Worm (Caenorhabditis elegans): Measurements from ENCODE around the gene skr-14.

Gene skr-14

ce11 chrV:4410643-4411042 is 10.7 kb downstream of the skr-14 start, which contains the start of gene Y47D7A.3:
TSS of gene Y47D7A.3 (plus strand) at chrV:4410943.
- TF ChIP-seq klf-2 (GFP tag; conservative IDR thresholded peaks at IDR 0.05), result no peak
- no peak for TF ChIP-seq flt-1 (GFP tag; IDR thresholded peaks at IDR 0.05)
- TF ChIP-seq T22C8.4 (GFP tag; IDR thresholded peaks at IDR 0.05), result no peak
- TF ChIP-seq cog-1 (tag; optimal IDR thresholded peaks at IDR 0.05), result no peak
- TF ChIP-seq med-1 (GFP tag; optimal IDR thresholded peaks at IDR 0.05; ENCODE audit: insufficient read depth), result no peak

- TF ChIP-seq T22C8.4 (GFP tag; IDR thresholded peaks at IDR 0.05), result no peak
- TF ChIP-seq ztf-23 (GFP tag; IDR thresholded peaks at IDR 0.05), result no peak
Observed at ce11 chrV:4407519-4407918, 13.9 kb downstream of the skr-14 start, which contains the start of gene nhr-118. TSS of gene nhr-118 (plus strand) at chrV:4407819.

- TF ChIP-seq ztf-29 (GFP tag; IDR thresholded peaks at IDR 0.05), result no peak
Observed at ce11 chrV:4401865-4402264, 19.5 kb downstream of the skr-14 start, which contains the start of gene F13A2.5. TSS of gene F13A2.5 (minus strand) at chrV:4401965.

ce11 chrV:4400118-4400517 is 21.3 kb downstream of the skr-14 start, which contains the start of gene F13A2.4:
TSS of gene F13A2.4 (minus strand) at chrV:4400218.
- TF ChIP-seq flt-1 (GFP tag; IDR thresholded peaks at IDR 0.05) (no peak), ztf-23 (GFP tag; IDR thresholded peaks at IDR 0.05) (no peak), tab-1 (GFP tag; IDR thresholded peaks at IDR 0.05) (no peak), T22C8.4 (GFP tag; IDR thresholded peaks at IDR 0.05) (no peak), ref-1 (GFP tag; conservative IDR thresholded peaks at IDR 0.05) (no peak), med-1 (GFP tag; optimal IDR thresholded peaks at IDR 0.05; ENCODE audit: insufficient read depth) (no peak), klf-2 (GFP tag; conservative IDR thresholded peaks at IDR 0.05) (no peak), cog-1 (tag; optimal IDR thresholded peaks at IDR 0.05) (no peak), ztf-29 (GFP tag; IDR thresholded peaks at IDR 0.05) (no peak)

ce11 chrV:4398884-4399283 is 22.5 kb downstream of the skr-14 start:
- TF ChIP-seq med-1 (GFP tag; optimal IDR thresholded peaks at IDR 0.05; ENCODE audit: insufficient read depth) (no peak), ztf-23 (GFP tag; IDR thresholded peaks at IDR 0.05) (no peak), ref-1 (GFP tag; conservative IDR thresholded peaks at IDR 0.05) (no peak), flt-1 (GFP tag; IDR thresholded peaks at IDR 0.05) (no peak), ztf-29 (GFP tag; IDR thresholded peaks at IDR 0.05) (no peak), tab-1 (GFP tag; IDR thresholded peaks at IDR 0.05) (no peak), T22C8.4 (GFP tag; IDR thresholded peaks at IDR 0.05) (no peak), cog-1 (tag; optimal IDR thresholded peaks at IDR 0.05) (no peak), klf-2 (GFP tag; conservative IDR thresholded peaks at IDR 0.05) (no peak)

ce11 chrV:4398127-4398526 is 23.2 kb downstream of the skr-14 start:
- TF ChIP-seq ref-1 (GFP tag; conservative IDR thresholded peaks at IDR 0.05) (no peak), flt-1 (GFP tag; IDR thresholded peaks at IDR 0.05) (no peak)

- no peak for TF ChIP-seq flt-1 (GFP tag; IDR thresholded peaks at IDR 0.05)
- no peak for TF ChIP-seq cog-1 (tag; optimal IDR thresholded peaks at IDR 0.05)
- no peak for TF ChIP-seq tab-1 (GFP tag; IDR thresholded peaks at IDR 0.05)
- TF ChIP-seq T22C8.4 (GFP tag; IDR thresholded peaks at IDR 0.05), result no peak
- no peak for TF ChIP-seq med-1 (GFP tag; optimal IDR thresholded peaks at IDR 0.05; ENCODE audit: insufficient read depth)
- no peak for TF ChIP-seq klf-2 (GFP tag; conservative IDR thresholded peaks at IDR 0.05)
- TF ChIP-seq ref-1 (GFP tag; conservative IDR thresholded peaks at IDR 0.05), result no peak
Observed at ce11 chrV:4396257-4396656, 25.1 kb downstream of the skr-14 start, which contains the start of gene F13A2.3. TSS of gene F13A2.3 (minus strand) at chrV:4396357.

ce11 chrV:4387916-4388315 is 33.5 kb downstream of the skr-14 start:
- no peak for TF ChIP-seq flt-1 (GFP tag; IDR thresholded peaks at IDR 0.05)

ce11 chrV:4387402-4387801 is 34.0 kb downstream of the skr-14 start, which contains the start of gene F13A2.9:
TSS of gene F13A2.9 (minus strand) at chrV:4387502.
- no peak for TF ChIP-seq ztf-29 (GFP tag; IDR thresholded peaks at IDR 0.05)
- TF ChIP-seq med-1 (GFP tag; optimal IDR thresholded peaks at IDR 0.05; ENCODE audit: insufficient read depth), result no peak
- TF ChIP-seq klf-2 (GFP tag; conservative IDR thresholded peaks at IDR 0.05), result no peak
- no peak for TF ChIP-seq tab-1 (GFP tag; IDR thresholded peaks at IDR 0.05)
- no peak for TF ChIP-seq ref-1 (GFP tag; conservative IDR thresholded peaks at IDR 0.05)
- no peak for TF ChIP-seq flt-1 (GFP tag; IDR thresholded peaks at IDR 0.05)
- no peak for TF ChIP-seq cog-1 (tag; optimal IDR thresholded peaks at IDR 0.05)
- no peak for TF ChIP-seq T22C8.4 (GFP tag; IDR thresholded peaks at IDR 0.05)
- TF ChIP-seq ztf-23 (GFP tag; IDR thresholded peaks at IDR 0.05), result no peak

ce11 chrV:4386173-4386572 is 35.2 kb downstream of the skr-14 start, which contains the start of gene F13A2.10:
TSS of gene F13A2.10 (minus strand) at chrV:4386273.
- TF ChIP-seq T22C8.4 (GFP tag; IDR thresholded peaks at IDR 0.05) (no peak), tab-1 (GFP tag; IDR thresholded peaks at IDR 0.05) (no peak)

- TF ChIP-seq ztf-29 (GFP tag; IDR thresholded peaks at IDR 0.05) (no peak), med-1 (GFP tag; optimal IDR thresholded peaks at IDR 0.05; ENCODE audit: insufficient read depth) (no peak), ref-1 (GFP tag; conservative IDR thresholded peaks at IDR 0.05) (no peak), ztf-23 (GFP tag; IDR thresholded peaks at IDR 0.05) (no peak), tab-1 (GFP tag; IDR thresholded peaks at IDR 0.05) (no peak), T22C8.4 (GFP tag; IDR thresholded peaks at IDR 0.05) (no peak), flt-1 (GFP tag; IDR thresholded peaks at IDR 0.05) (no peak), cog-1 (tag; optimal IDR thresholded peaks at IDR 0.05) (no peak), klf-2 (GFP tag; conservative IDR thresholded peaks at IDR 0.05) (no peak)
Observed at ce11 chrV:4384482-4384881, 36.9 kb downstream of the skr-14 start, which contains the start of gene F13A2.2. TSS of gene F13A2.2 (minus strand) at chrV:4384582.
